Worm (Caenorhabditis elegans) whole organism, late embryonic: Measurements from ENCODE around the gene F13A7.12.

Source experiments
- C38D4.7 ChIP-seq: fragments of 200-800 bp; sonication (Bioruptor generic); optimal IDR thresholded peaks from 2 replicates; lab custom pipeline; 2018; ENCODE audit warnings: mild to moderate bottlenecking, missing genetic modification characterization, moderate library complexity, missing compliant biosample characterization
- F13H6.1 ChIP-seq: sonication (generic microtip); optimal IDR thresholded peaks from 2 replicates; lab custom pipeline; 2016; ENCODE audit warnings: missing genetic modification characterization, missing compliant biosample characterization
- Y22D7AL.16 ChIP-seq: sonication (generic microtip); optimal IDR thresholded peaks from 2 replicates; lab custom pipeline; 2016; ENCODE audit warnings: missing genetic modification characterization, missing compliant biosample characterization
- ceh-19 ChIP-seq: fragments of 200-800 bp; sonication (Bioruptor generic); optimal IDR thresholded peaks from 2 replicates; lab custom pipeline; 2018; ENCODE audit warnings: mild to moderate bottlenecking, missing genetic modification characterization, missing compliant biosample characterization
- ceh-30 ChIP-seq: fragments of 150-350 bp; optimal IDR thresholded peaks from 2 replicates; lab custom pipeline; 2014; ENCODE audit warnings: missing biosample characterization, missing genetic modification characterization
- ceh-48 ChIP-seq: sonication (generic microtip); optimal IDR thresholded peaks from 2 replicates; lab custom pipeline; 2016; ENCODE audit warnings: missing genetic modification characterization, inconsistent platforms, missing compliant biosample characterization
- ceh-6 ChIP-seq: fragments of 200-800 bp; sonication (Bioruptor generic); optimal IDR thresholded peaks from 2 replicates; lab custom pipeline; 2018; ENCODE audit warnings: mild to moderate bottlenecking, missing genetic modification characterization, missing compliant biosample characterization
- che-1 ChIP-seq: sonication (generic microtip); optimal IDR thresholded peaks from 2 replicates; lab custom pipeline; 2016; ENCODE audit warnings: mild to moderate bottlenecking, missing genetic modification characterization, missing compliant biosample characterization
- ets-4 ChIP-seq: sonication (generic microtip); optimal IDR thresholded peaks from 2 replicates; lab custom pipeline; 2016; ENCODE audit warnings: missing genetic modification characterization, missing compliant biosample characterization
- eyg-1 ChIP-seq: sonication (generic microtip); optimal IDR thresholded peaks from 2 replicates; lab custom pipeline; 2016; ENCODE audit warnings: missing genotype, missing genetic modification characterization, missing compliant biosample characterization
- fax-1 ChIP-seq: sonication (generic microtip); optimal IDR thresholded peaks from 2 replicates; lab custom pipeline; 2016; ENCODE audit warnings: missing genotype, missing genetic modification characterization, missing compliant biosample characterization
- fkh-10 ChIP-seq: fragments of 150-350 bp; optimal IDR thresholded peaks from 2 replicates; lab custom pipeline; 2014; ENCODE audit warnings: missing biosample characterization, missing genetic modification reagents, missing genetic modification characterization
- hlh-30 ChIP-seq: sonication (generic microtip); optimal IDR thresholded peaks from 2 replicates; lab custom pipeline; 2017; ENCODE audit warnings: antibody characterized with exemption, missing genetic modification characterization, missing compliant biosample characterization; ENCODE audit not compliant: insufficient read depth
- hlh-6 ChIP-seq: sonication (generic microtip); optimal IDR thresholded peaks from 2 replicates; lab custom pipeline; 2016; ENCODE audit warnings: missing genotype, missing genetic modification characterization, missing compliant biosample characterization
- lim-6 ChIP-seq: sonication (generic microtip); optimal IDR thresholded peaks from 2 replicates; lab custom pipeline; 2016; ENCODE audit warnings: missing genetic modification characterization, missing compliant biosample characterization
- lin-11 ChIP-seq: fragments of 200-800 bp; sonication (Bioruptor generic); optimal IDR thresholded peaks from 2 replicates; lab custom pipeline; 2018; ENCODE audit warnings: mild to moderate bottlenecking, missing genetic modification characterization, missing compliant biosample characterization
- madf-2 ChIP-seq: sonication (generic microtip); optimal IDR thresholded peaks from 2 replicates; lab custom pipeline; 2017; ENCODE audit warnings: missing genetic modification characterization, missing compliant biosample characterization
- nfya-1 ChIP-seq: sonication (generic microtip); optimal IDR thresholded peaks from 2 replicates; lab custom pipeline; 2017; ENCODE audit warnings: missing genetic modification characterization, mild to moderate bottlenecking, missing compliant biosample characterization, antibody characterized with exemption, moderate library complexity
- nhr-11 ChIP-seq: fragments of 150-350 bp; optimal IDR thresholded peaks from 2 replicates; lab custom pipeline; 2014; ENCODE audit warnings: missing biosample characterization, missing genetic modification characterization
- nhr-232 ChIP-seq: sonication (generic microtip); optimal IDR thresholded peaks from 2 replicates; lab custom pipeline; 2016; ENCODE audit warnings: missing genetic modification characterization, missing compliant biosample characterization
- npax-4 ChIP-seq: sonication (generic microtip); optimal IDR thresholded peaks from 2 replicates; lab custom pipeline; 2016; ENCODE audit warnings: missing genetic modification characterization, missing compliant biosample characterization
- odd-2 ChIP-seq: sonication (generic microtip); optimal IDR thresholded peaks from 2 replicates; lab custom pipeline; 2017; ENCODE audit warnings: antibody characterized with exemption, mild to moderate bottlenecking, missing genetic modification characterization, missing compliant biosample characterization
- pax-1 ChIP-seq: fragments of 150-350 bp; optimal IDR thresholded peaks from 2 replicates; lab custom pipeline; 2014; ENCODE audit warnings: missing biosample characterization, missing genetic modification characterization
- rnt-1 ChIP-seq: sonication (generic microtip); optimal IDR thresholded peaks from 2 replicates; lab custom pipeline; 2016; ENCODE audit warnings: missing genetic modification characterization, missing compliant biosample characterization
- sox-4 ChIP-seq: sonication (generic microtip); optimal IDR thresholded peaks from 2 replicates; lab custom pipeline; 2017; ENCODE audit warnings: mild to moderate bottlenecking, missing genetic modification characterization, inconsistent platforms, missing compliant biosample characterization
- unc-3 ChIP-seq, 2 experiments: fragments of 200-800 bp in 1 of 2; sonication (Bioruptor generic) in 1 of 2; sonication (generic microtip) in 1 of 2; conservative IDR thresholded peaks in 1 of 2; optimal IDR thresholded peaks in 1 of 2; 2 replicates each; pipeline versions ENCODE4 v1.3.6 to Lab custom; 2016 to 2022; ENCODE audit warnings: missing compliant biosample characterization in 2 of 2, missing genetic modification characterization in 2 of 2, missing genetic modification reagents in 1 of 2

F13A7.12 gene

ce11 chrV:16406357-16406756 is 10.5 kb downstream of the F13A7.12 start:
- TF ChIP-seq ceh-30 (tag; lab: Kevin White, UChicago) (no peak), madf-2 (tag; lab: Kevin White, UChicago) (no peak), F13H6.1 (tag; lab: Kevin White, UChicago) (no peak), npax-4 (tag; lab: Kevin White, UChicago) (no peak), nhr-11 (tag; lab: Kevin White, UChicago) (no peak), nfya-1 (tag; lab: Kevin White, UChicago) (no peak)

- TF ChIP-seq eyg-1 (tag; lab: Kevin White, UChicago), result no peak
- no peak for TF ChIP-seq pax-1
- no peak for TF ChIP-seq ets-4
- TF ChIP-seq sox-4 (tag; lab: Kevin White, UChicago), result no peak
- no peak for TF ChIP-seq C38D4.7 (GFP tag; lab: Kevin White, UChicago)
- TF ChIP-seq, all 69 proteins: peak for 0
These were observed 11.8 kb downstream of the F13A7.12 start, which contains the start of gene F26D2.3 for ce11 chrV:16407663-16408062. Gene F26D2.3, plus strand, starts transcription at chrV:16407963.

- TF ChIP-seq unc-3 (GFP tag; conservative IDR thresholded peaks at IDR 0.05; lab: Robert Waterston, UW), result no peak
- TF ChIP-seq unc-3 (tag; optimal IDR thresholded peaks at IDR 0.05; lab: Kevin White, UChicago), result no peak
- TF ChIP-seq Y22D7AL.16 (tag; lab: Kevin White, UChicago), result no peak
- TF ChIP-seq ceh-19 (GFP tag; lab: Kevin White, UChicago), result no peak
- no peak for TF ChIP-seq che-1 (tag; lab: Kevin White, UChicago)
These were observed 14.7 kb downstream of the F13A7.12 start, which contains the start of gene srh-145 for ce11 chrV:16410521-16410920. Gene srh-145, plus strand, starts transcription at chrV:16410713.

ce11 chrV:16417014-16417413 is 21.2 kb downstream of the F13A7.12 start, which contains the start of gene str-55:
Gene str-55, minus strand, starts transcription at chrV:16417114.
- TF ChIP-seq eyg-1 (tag; lab: Kevin White, UChicago), result no peak
- TF ChIP-seq hlh-30 (tag; lab: Kevin White, UChicago), result no peak
- TF ChIP-seq nhr-11 (tag; lab: Kevin White, UChicago), result no peak
- TF ChIP-seq ceh-48, result no peak
- TF ChIP-seq lim-6 (tag; lab: Kevin White, UChicago), result no peak

ce11 chrV:16419769-16420168 is 23.9 kb downstream of the F13A7.12 start, which contains the start of gene F26D2.16:
Gene F26D2.16, minus strand, starts transcription at chrV:16419869.
- TF ChIP-seq lin-11 (tag; lab: Kevin White, UChicago) (no peak), pax-1 (no peak), Y22D7AL.16 (tag; lab: Kevin White, UChicago) (no peak), lim-6 (tag; lab: Kevin White, UChicago) (no peak), hlh-6 (no peak), nhr-232 (tag; lab: Kevin White, UChicago) (no peak), hlh-30 (tag; lab: Kevin White, UChicago) (no peak)

ce11 chrV:16420696-16421095 is 24.9 kb downstream of the F13A7.12 start, which contains the start of gene srw-48:
Gene srw-48, plus strand, starts transcription at chrV:16420996.
- no peak for TF ChIP-seq Y22D7AL.16 (tag; lab: Kevin White, UChicago)

- no peak for TF ChIP-seq eyg-1 (tag; lab: Kevin White, UChicago)
- no peak for TF ChIP-seq ceh-48
- no peak for TF ChIP-seq pax-1
- TF ChIP-seq ceh-6 (GFP tag; lab: Kevin White, UChicago), result no peak
- TF ChIP-seq odd-2 (tag; lab: Kevin White, UChicago), result no peak
- no peak for TF ChIP-seq rnt-1
- no peak for TF ChIP-seq fax-1 (tag; lab: Kevin White, UChicago)
- TF ChIP-seq fkh-10 (GFP tag; lab: Kevin White, UChicago), result no peak
These were observed 28.6 kb downstream of the F13A7.12 start, which contains the start of gene srw-29 for ce11 chrV:16424428-16424827. Gene srw-29, minus strand, starts transcription at chrV:16424528.
